Fruit fly (Drosophila melanogaster): ENCODE results near the gene Tango2.

Gene Tango2

dm6 chrX:13611884-13612283, 4.9 kb upstream of the Tango2 start, which contains the start of the genes Ndc80 and BthD:
Ndc80 (minus strand) TSS chrX:13612062.
BthD (plus strand) TSS chrX:13612131.
- TF ChIP-seq Sin3A (optimal IDR thresholded peaks at IDR 0.05) = no peak
- TF ChIP-seq h (optimal IDR thresholded peaks at IDR 0.05) = no peak
- TF ChIP-seq insv (optimal IDR thresholded peaks at IDR 0.05) = no peak

- TF ChIP-seq Sin3A (optimal IDR thresholded peaks at IDR 0.05) = no peak
- no peak for TF ChIP-seq insv (optimal IDR thresholded peaks at IDR 0.05)
- no peak for TF ChIP-seq Myc (optimal IDR thresholded peaks at IDR 0.05)
- no peak for TF ChIP-seq ttk (optimal IDR thresholded peaks at IDR 0.05)
- TF ChIP-seq h (optimal IDR thresholded peaks at IDR 0.05) = no peak
- no peak for TF ChIP-seq psq (optimal IDR thresholded peaks at IDR 0.05)
These were observed 797 bp upstream of the Tango2 start for dm6 chrX:13615992-13616391.

- no peak for TF ChIP-seq ttk (optimal IDR thresholded peaks at IDR 0.05)
- TF ChIP-seq h (optimal IDR thresholded peaks at IDR 0.05) = no peak
- no peak for TF ChIP-seq insv (optimal IDR thresholded peaks at IDR 0.05)
- TF ChIP-seq Myc (optimal IDR thresholded peaks at IDR 0.05) = no peak
- no peak for TF ChIP-seq Sin3A (optimal IDR thresholded peaks at IDR 0.05)
- no peak for TF ChIP-seq psq (optimal IDR thresholded peaks at IDR 0.05)
These were observed 7.7 kb downstream of the Tango2 start, which contains the start of the genes CG2691 and NFAT for dm6 chrX:13624334-13625079. CG2691 (minus strand) TSS chrX:13624408. NFAT (plus strand) TSS chrX:13624745.

- TF ChIP-seq h (optimal IDR thresholded peaks at IDR 0.05) (no peak), ttk (optimal IDR thresholded peaks at IDR 0.05) (no peak), Sin3A (optimal IDR thresholded peaks at IDR 0.05) (no peak), psq (optimal IDR thresholded peaks at IDR 0.05) (no peak), insv (optimal IDR thresholded peaks at IDR 0.05) (no peak)
These were observed 8.4 kb downstream of the Tango2 start for dm6 chrX:13625080-13625723.

- no peak for TF ChIP-seq psq (optimal IDR thresholded peaks at IDR 0.05)
- no peak for TF ChIP-seq Sin3A (optimal IDR thresholded peaks at IDR 0.05)
- no peak for TF ChIP-seq ttk (optimal IDR thresholded peaks at IDR 0.05)
- no peak for TF ChIP-seq Myc (optimal IDR thresholded peaks at IDR 0.05)
- TF ChIP-seq insv (optimal IDR thresholded peaks at IDR 0.05) = no peak
- no peak for TF ChIP-seq h (optimal IDR thresholded peaks at IDR 0.05)
These were observed 9.2 kb downstream of the Tango2 start for dm6 chrX:13625888-13626578.

- TF ChIP-seq Sin3A (optimal IDR thresholded peaks at IDR 0.05) (no peak), insv (optimal IDR thresholded peaks at IDR 0.05) (no peak), psq (optimal IDR thresholded peaks at IDR 0.05) (no peak), Myc (optimal IDR thresholded peaks at IDR 0.05) (no peak), ttk (optimal IDR thresholded peaks at IDR 0.05) (no peak), h (optimal IDR thresholded peaks at IDR 0.05) (no peak)
These were observed 9.7 kb downstream of the Tango2 start for dm6 chrX:13626579-13626894.

- TF ChIP-seq Sin3A (optimal IDR thresholded peaks at IDR 0.05) (no peak), psq (optimal IDR thresholded peaks at IDR 0.05) (no peak), Myc (optimal IDR thresholded peaks at IDR 0.05) (no peak), ttk (optimal IDR thresholded peaks at IDR 0.05) (no peak), h (optimal IDR thresholded peaks at IDR 0.05) (no peak), insv (optimal IDR thresholded peaks at IDR 0.05) (no peak)
These were observed 11.1 kb downstream of the Tango2 start for dm6 chrX:13627855-13628254.

- no peak for TF ChIP-seq Myc (optimal IDR thresholded peaks at IDR 0.05)
- TF ChIP-seq insv (optimal IDR thresholded peaks at IDR 0.05) = no peak
- no peak for TF ChIP-seq ttk (optimal IDR thresholded peaks at IDR 0.05)
- TF ChIP-seq h (optimal IDR thresholded peaks at IDR 0.05) = no peak
- TF ChIP-seq Sin3A (optimal IDR thresholded peaks at IDR 0.05) = no peak
- TF ChIP-seq psq (optimal IDR thresholded peaks at IDR 0.05) = no peak
These were observed 12.6 kb downstream of the Tango2 start for dm6 chrX:13629414-13629813.

dm6 chrX:13630290-13630900, 13.6 kb downstream of the Tango2 start:
- TF ChIP-seq ttk (optimal IDR thresholded peaks at IDR 0.05) (no peak), Sin3A (optimal IDR thresholded peaks at IDR 0.05) (no peak), psq (optimal IDR thresholded peaks at IDR 0.05) (no peak), Myc (optimal IDR thresholded peaks at IDR 0.05) (no peak), h (optimal IDR thresholded peaks at IDR 0.05) (no peak), insv (optimal IDR thresholded peaks at IDR 0.05) (no peak)

- TF ChIP-seq psq (optimal IDR thresholded peaks at IDR 0.05) (no peak), ttk (optimal IDR thresholded peaks at IDR 0.05) (no peak), Myc (optimal IDR thresholded peaks at IDR 0.05) (no peak), insv (optimal IDR thresholded peaks at IDR 0.05) (no peak), h (optimal IDR thresholded peaks at IDR 0.05) (no peak), Sin3A (optimal IDR thresholded peaks at IDR 0.05) (no peak)
These were observed 15.8 kb downstream of the Tango2 start for dm6 chrX:13632606-13633005.

dm6 chrX:13633298-13633891, 16.6 kb downstream of the Tango2 start:
- TF ChIP-seq Myc (optimal IDR thresholded peaks at IDR 0.05) (no peak), psq (optimal IDR thresholded peaks at IDR 0.05) (no peak), insv (optimal IDR thresholded peaks at IDR 0.05) (no peak), Sin3A (optimal IDR thresholded peaks at IDR 0.05) (no peak)

Data from Kc167 (cell line).